Worm (Caenorhabditis elegans): Measurements from ENCODE around the gene Y77E11A.12.

DNA sequence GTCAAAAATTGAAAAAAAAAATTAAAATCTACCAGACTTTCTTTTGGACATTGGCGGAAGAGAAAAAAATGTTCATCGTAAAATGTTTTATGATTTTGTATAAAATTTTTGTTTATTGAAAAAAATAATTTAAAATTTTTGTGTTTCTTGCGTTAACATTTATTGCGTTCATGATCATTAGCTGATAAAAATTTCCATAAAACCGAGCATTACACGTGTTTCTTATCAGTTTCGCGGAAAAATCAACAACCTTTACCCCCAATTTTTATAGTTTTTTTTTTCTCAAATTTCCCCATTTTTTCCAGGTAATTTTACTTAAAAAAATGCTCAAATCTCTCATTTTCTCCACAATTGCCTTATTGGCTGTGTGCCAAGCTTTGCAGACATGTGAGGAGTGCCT is 35.3 kb upstream of the Y77E11A.12 start, which contains the start of gene txt-4:
- TF ChIP-seq nhr-43 (tag; optimal IDR thresholded peaks at IDR 0.05; ENCODE audit: poor library complexity, severe bottlenecking) (no peak), ztf-4 (tag; optimal IDR thresholded peaks at IDR 0.05) (no peak), nhr-237 (tag; optimal IDR thresholded peaks at IDR 0.05) (no peak), ama-1 (optimal IDR thresholded peaks at IDR 0.05) (no peak), nhr-28 (tag; optimal IDR thresholded peaks at IDR 0.05) (no peak), snpc-4 (tag; optimal IDR thresholded peaks at IDR 0.05) (no peak), jun-1 (tag; optimal IDR thresholded peaks at IDR 0.05) (no peak), egl-27 (tag; optimal IDR thresholded peaks at IDR 0.05) (no peak), ceh-28 (tag; optimal IDR thresholded peaks at IDR 0.05) (no peak), fkh-10 (GFP tag; optimal IDR thresholded peaks at IDR 0.05) (no peak)
